Fruit fly (Drosophila melanogaster): ENCODE data around the gene Tsp5D.

Gene Tsp5D

dm6 chrX:6064508-6064907 is 10.1 kb downstream of the Tsp5D start:
- TF ChIP-seq CG9139 (GFP tag; optimal IDR thresholded peaks at IDR 0.05) (no peak), CG6792 (GFP tag; optimal IDR thresholded peaks at IDR 0.05) (no peak), vri (GFP tag; optimal IDR thresholded peaks at IDR 0.05) (peak; percentile 21), Eip93F (GFP tag; optimal IDR thresholded peaks at IDR 0.05) (no peak), CG11902 (GFP tag; optimal IDR thresholded peaks at IDR 0.05) (no peak)

- TF ChIP-seq CG7368 (GFP tag; optimal IDR thresholded peaks at IDR 0.05), result no peak
- peak; percentile 98 for TF ChIP-seq vri (GFP tag; optimal IDR thresholded peaks at IDR 0.05)
- peak; percentile 12 for TF ChIP-seq Sox14 (GFP tag; optimal IDR thresholded peaks at IDR 0.05)
These were observed 12.5 kb downstream of the Tsp5D start for dm6 chrX:6062160-6062559.

dm6 chrX:6059135-6059824 is 15.4 kb downstream of the Tsp5D start:
- TF ChIP-seq topi (GFP tag; optimal IDR thresholded peaks at IDR 0.05) (peak; percentile 87), Sox15 (GFP tag; optimal IDR thresholded peaks at IDR 0.05) (peak; percentile 81), Sox14 (GFP tag; optimal IDR thresholded peaks at IDR 0.05) (peak; percentile 78), Hr38 (GFP tag; optimal IDR thresholded peaks at IDR 0.05) (no peak), Ets96B (tag; optimal IDR thresholded peaks at IDR 0.05) (no peak), CG1621 (tag; optimal IDR thresholded peaks at IDR 0.05) (peak; percentile 29), CG10669 (GFP tag; optimal IDR thresholded peaks at IDR 0.05) (peak; percentile 41), CG6163 (GFP tag; IDR thresholded peaks at IDR 0.05) (peak; percentile 88), CG6792 (GFP tag; optimal IDR thresholded peaks at IDR 0.05) (peak; percentile 93), CG11902 (GFP tag; optimal IDR thresholded peaks at IDR 0.05) (peak; percentile 90), lz (GFP tag; optimal IDR thresholded peaks at IDR 0.05) (peak; percentile 84), CG9139 (GFP tag; optimal IDR thresholded peaks at IDR 0.05) (no peak), CG3032 (tag; optimal IDR thresholded peaks at IDR 0.05) (peak; percentile 4), Hr4 (GFP tag; optimal IDR thresholded peaks at IDR 0.05) (peak; percentile 77), CG32006 (GFP tag; optimal IDR thresholded peaks at IDR 0.05) (peak; percentile 85), CG11762 (GFP tag; optimal IDR thresholded peaks at IDR 0.05; ENCODE audit: insufficient read depth) (peak; percentile 84), fd85E (GFP tag; optimal IDR thresholded peaks at IDR 0.05) (peak; percentile 63), Smox (GFP tag; optimal IDR thresholded peaks at IDR 0.05) (peak; percentile 83), Eip93F (GFP tag; optimal IDR thresholded peaks at IDR 0.05) (peak; percentile 50), CG11294 (GFP tag; IDR thresholded peaks at IDR 0.05) (peak; percentile 45; the same call in 1 of the 2 replicates), Hr39 (GFP tag; optimal IDR thresholded peaks at IDR 0.05) (peak; percentile 86), CG6276 (GFP tag; optimal IDR thresholded peaks at IDR 0.05) (peak; percentile 70), cyc (GFP tag; optimal IDR thresholded peaks at IDR 0.05) (peak; percentile 90), acj6 (GFP tag; optimal IDR thresholded peaks at IDR 0.05) (peak; percentile 84), CG3919 (GFP tag; optimal IDR thresholded peaks at IDR 0.05) (peak; percentile 90), pdm3 (GFP tag; optimal IDR thresholded peaks at IDR 0.05) (peak; percentile 87), spab (GFP tag; optimal IDR thresholded peaks at IDR 0.05) (peak; percentile 29), fd59A (GFP tag; optimal IDR thresholded peaks at IDR 0.05) (no peak), ss (GFP tag; optimal IDR thresholded peaks at IDR 0.05) (peak in 1 of 2 experiments; percentile 42), fkh (GFP tag; optimal IDR thresholded peaks at IDR 0.05) (no peak), svp (GFP tag) (peak; percentile 91), Gug (GFP tag; IDR thresholded peaks at IDR 0.05) (peak; percentile 66), CG6808 (GFP tag; optimal IDR thresholded peaks at IDR 0.05) (peak; percentile 11), CG4318 (GFP tag; optimal IDR thresholded peaks at IDR 0.05) (peak; percentile 71), dsx (GFP tag; optimal IDR thresholded peaks at IDR 0.05; ENCODE audit: poor library complexity, severe bottlenecking) (no peak), Blimp-1 (GFP tag; optimal IDR thresholded peaks at IDR 0.05) (peak; percentile 92), CG15336 (GFP tag; IDR thresholded peaks at IDR 0.05) (peak; percentile 81), CG31627 (GFP tag; optimal IDR thresholded peaks at IDR 0.05) (peak; percentile 87), OdsH (GFP tag; optimal IDR thresholded peaks at IDR 0.05) (peak; percentile 82), net (GFP tag; optimal IDR thresholded peaks at IDR 0.05) (peak; percentile 86), CG6854 (GFP tag; optimal IDR thresholded peaks at IDR 0.05) (peak; percentile 79), eg (GFP tag; IDR thresholded peaks at IDR 0.05) (peak; percentile 83), CG7368 (GFP tag; optimal IDR thresholded peaks at IDR 0.05) (peak; percentile 81), CG34406 (GFP tag; optimal IDR thresholded peaks at IDR 0.05) (peak; percentile 88)

All from whole organism, prepupa.